Fruit fly (Drosophila melanogaster): ENCODE data around the gene CG7840.

Gene CG7840

dm6 chr2L:8274958-8275584 lies 30.3 kb upstream of the CG7840 start (continued):
- TF ChIP-seq wek (GFP tag; optimal IDR thresholded peaks at IDR 0.05): no peak
- TF ChIP-seq dmrt99B (tag; optimal IDR thresholded peaks at IDR 0.05): peak; percentile 79
- TF ChIP-seq PHDP (tag; optimal IDR thresholded peaks at IDR 0.05): peak; percentile 76
- TF ChIP-seq tin (GFP tag; optimal IDR thresholded peaks at IDR 0.05): peak; percentile 53
- peak; percentile 33; the same call in 1 of the 2 replicates for TF ChIP-seq danr (GFP tag; IDR thresholded peaks at IDR 0.05)
- TF ChIP-seq CG7987 (GFP tag; optimal IDR thresholded peaks at IDR 0.05): no peak
- peak; percentile 67 for TF ChIP-seq CoRest (tag; optimal IDR thresholded peaks at IDR 0.05)
- TF ChIP-seq Jarid2 (GFP tag; optimal IDR thresholded peaks at IDR 0.05): peak; percentile 20
- TF ChIP-seq tap (tag; optimal IDR thresholded peaks at IDR 0.05): peak; percentile 63
- TF ChIP-seq CG1529 (GFP tag; optimal IDR thresholded peaks at IDR 0.05): peak; percentile 32
- no peak for TF ChIP-seq her (GFP tag; optimal IDR thresholded peaks at IDR 0.05)
- peak; percentile 8 for TF ChIP-seq scrt (GFP tag; optimal IDR thresholded peaks at IDR 0.05)
- TF ChIP-seq C15 (GFP tag; IDR thresholded peaks at IDR 0.05): no peak
- TF ChIP-seq luna (GFP tag; optimal IDR thresholded peaks at IDR 0.05): no peak
- no peak for TF ChIP-seq Ets97D (GFP tag; optimal IDR thresholded peaks at IDR 0.05)
- no peak for TF ChIP-seq hkb (optimal IDR thresholded peaks at IDR 0.05)
- peak; percentile 69 for TF ChIP-seq hkb (GFP tag; IDR thresholded peaks at IDR 0.05)
- no peak for TF ChIP-seq toy (GFP tag; IDR thresholded peaks at IDR 0.05)
- no peak for TF ChIP-seq YL-1 (GFP tag; optimal IDR thresholded peaks at IDR 0.05)
- no peak for TF ChIP-seq CG34376 (GFP tag; optimal IDR thresholded peaks at IDR 0.05)
- peak; percentile 1 for TF ChIP-seq Mad (GFP tag; optimal IDR thresholded peaks at IDR 0.05)
- TF ChIP-seq Xbp1 (GFP tag; optimal IDR thresholded peaks at IDR 0.05): peak; percentile 63
- TF ChIP-seq twi (tag; optimal IDR thresholded peaks at IDR 0.05): peak; percentile 65
- TF ChIP-seq CG1603 (tag; optimal IDR thresholded peaks at IDR 0.05): no peak
- no peak for TF ChIP-seq HmgZ (tag; optimal IDR thresholded peaks at IDR 0.05)
- TF ChIP-seq fd64A (GFP tag; optimal IDR thresholded peaks at IDR 0.05): no peak
- peak; percentile 44 for TF ChIP-seq Meics (GFP tag; optimal IDR thresholded peaks at IDR 0.05)
- TF ChIP-seq insv (GFP tag; optimal IDR thresholded peaks at IDR 0.05): peak in 1 of 2 experiments; percentile 17
- TF ChIP-seq gcm2 (GFP tag; optimal IDR thresholded peaks at IDR 0.05): peak; percentile 29
- peak; percentile 63 for TF ChIP-seq CG1233 (GFP tag; optimal IDR thresholded peaks at IDR 0.05)
- TF ChIP-seq Vsx1 (GFP tag; optimal IDR thresholded peaks at IDR 0.05): peak; percentile 6
- TF ChIP-seq CG4854 (GFP tag; optimal IDR thresholded peaks at IDR 0.05): no peak
- peak; percentile 38 for TF ChIP-seq oc (tag; optimal IDR thresholded peaks at IDR 0.05)
- peak; percentile 56 for TF ChIP-seq H2.0 (GFP tag; IDR thresholded peaks at IDR 0.05)
- TF ChIP-seq Blimp-1 (GFP tag; optimal IDR thresholded peaks at IDR 0.05): peak; percentile 70
- TF ChIP-seq CG9817 (tag; optimal IDR thresholded peaks at IDR 0.05): peak; percentile 19
- peak; percentile 27 for TF ChIP-seq MTF-1 (GFP tag; optimal IDR thresholded peaks at IDR 0.05; ENCODE audit: borderline replicate concordance)
- no peak for TF ChIP-seq pfk (GFP tag; optimal IDR thresholded peaks at IDR 0.05)
- peak; percentile 14 for TF ChIP-seq CG11723 (GFP tag; optimal IDR thresholded peaks at IDR 0.05)
- TF ChIP-seq CG10366 (GFP tag; IDR thresholded peaks at IDR 0.05): peak; percentile 57
- peak in 1 of 2 experiments; percentile 85 for TF ChIP-seq bsh (GFP tag; optimal IDR thresholded peaks at IDR 0.05)
- TF ChIP-seq Adf1 (GFP tag; IDR thresholded peaks at IDR 0.05): no peak
- TF ChIP-seq Rfx (GFP tag; IDR thresholded peaks at IDR 0.05): peak; percentile 22; the same call in 1 of the 2 replicates
- TF ChIP-seq CG5245 (GFP tag; optimal IDR thresholded peaks at IDR 0.05): peak; percentile 4
- peak; percentile 55; the same call in 1 of the 2 replicates for TF ChIP-seq sisA (GFP tag; IDR thresholded peaks at IDR 0.05)
- peak; percentile 21 for TF ChIP-seq CG8290 (GFP tag; optimal IDR thresholded peaks at IDR 0.05)
- TF ChIP-seq CG8290 (tag; optimal IDR thresholded peaks at IDR 0.05): no peak
- no peak for TF ChIP-seq usp (GFP tag; optimal IDR thresholded peaks at IDR 0.05)
- no peak for TF ChIP-seq CG3838 (GFP tag; optimal IDR thresholded peaks at IDR 0.05)
- peak; percentile 17 for TF ChIP-seq CG18764 (GFP tag; optimal IDR thresholded peaks at IDR 0.05)

All from whole organism, embryonic.